Worm (Caenorhabditis elegans) whole organism, young adult: ENCODE results near the gene Y38C1AA.12.

Experiments
- C17E4.6 ChIP-seq: fragments of 200-800 bp; sonication (Bioruptor generic); IDR thresholded peaks from 2 replicates; pipeline ENCODE4 v1.3.6; 2022; ENCODE audit warnings: missing genetic modification reagents, missing genetic modification characterization, missing compliant biosample characterization
- F33H1.4 ChIP-seq: fragments of 200-800 bp; sonication (Bioruptor generic); IDR thresholded peaks from 2 replicates; pipeline ENCODE4 v1.3.6; 2022; ENCODE audit warnings: missing genetic modification reagents, missing genetic modification characterization, missing compliant biosample characterization
- F52B5.7 ChIP-seq: sonication (generic microtip); optimal IDR thresholded peaks from 2 replicates; lab custom pipeline; 2016; ENCODE audit warnings: mild to moderate bottlenecking, missing genetic modification characterization, missing compliant biosample characterization
- ama-1 ChIP-seq, 3 experiments: fragments of 150-350 bp in 1 of 3; sonication (generic microtip) in 2 of 3; optimal IDR thresholded peaks; 2 replicates each; lab custom pipeline; 2014 to 2018; ENCODE audit warnings: missing biosample characterization in 2 of 3, missing genetic modification characterization in 2 of 3, missing genetic modification reagents in 2 of 3
- ccch-3 ChIP-seq: fragments of 200-800 bp; sonication (Bioruptor generic); optimal IDR thresholded peaks from 2 replicates; lab custom pipeline; 2018; ENCODE audit warnings: mild to moderate bottlenecking, missing genetic modification characterization, missing compliant biosample characterization
- cebp-2 ChIP-seq: fragments of 200-800 bp; sonication (Bioruptor generic); IDR thresholded peaks from 2 replicates; pipeline ENCODE4 v1.3.6; 2022; ENCODE audit warnings: missing genetic modification characterization, missing compliant biosample characterization
- chd-7 ChIP-seq: sonication (generic microtip); optimal IDR thresholded peaks from 2 replicates; lab custom pipeline; 2016; ENCODE audit warnings: mild to moderate bottlenecking, missing genetic modification characterization, moderate library complexity, missing compliant biosample characterization
- dox-1 ChIP-seq: fragments of 200-800 bp; sonication (Bioruptor generic); IDR thresholded peaks from 2 replicates; pipeline ENCODE4 v1.3.6; 2022; ENCODE audit warnings: missing genetic modification reagents, missing genetic modification characterization, missing compliant biosample characterization
- lin-26 ChIP-seq: fragments of 200-800 bp; sonication (Bioruptor generic); IDR thresholded peaks from 2 replicates; pipeline ENCODE4 v1.3.6; 2022; ENCODE audit warnings: missing genetic modification reagents, missing genetic modification characterization, missing compliant biosample characterization
- mxl-1 ChIP-seq: sonication (generic microtip); optimal IDR thresholded peaks from 2 replicates; lab custom pipeline; 2016; ENCODE audit warnings: missing genetic modification characterization, missing compliant biosample characterization
- snpc-4 ChIP-seq, 5 experiments: fragments of 150-350 bp in 1 of 5; sonication (generic microtip) in 4 of 5; optimal IDR thresholded peaks; 2 replicates each; lab custom pipeline; 2014 to 2018; ENCODE audit warnings: missing genetic modification characterization in 5 of 5, missing biosample characterization in 3 of 5, antibody characterized with exemption in 2 of 5, mild to moderate bottlenecking in 2 of 5, missing compliant biosample characterization in 2 of 5, missing genotype in 2 of 5, moderate library complexity in 2 of 5, missing genetic modification reagents in 1 of 5
- ztf-25 ChIP-seq: fragments of 200-800 bp; sonication (Bioruptor generic); IDR thresholded peaks from 2 replicates; pipeline ENCODE4 v1.3.6; 2022; ENCODE audit warnings: missing genetic modification reagents, missing genetic modification characterization, missing compliant biosample characterization

DNA sequence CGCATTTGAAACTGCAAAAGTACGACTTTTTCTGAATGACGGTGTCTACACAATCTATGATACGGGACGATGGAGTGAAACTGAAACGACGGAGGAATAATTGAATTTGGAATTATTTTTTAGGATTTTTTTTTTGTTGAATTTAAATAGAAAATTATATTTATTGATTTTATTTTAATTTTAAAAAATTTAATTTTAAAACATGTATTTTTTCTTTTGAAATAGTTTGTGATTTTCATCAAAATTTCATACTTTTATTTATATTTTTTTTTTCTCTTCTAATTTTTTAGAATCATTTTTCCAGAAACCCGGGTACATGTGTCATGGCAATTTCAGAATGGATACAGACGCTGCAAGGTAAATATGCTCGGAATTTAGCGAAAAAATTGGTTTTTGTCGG, 15.8 kb downstream of the Y38C1AA.12 start, which contains the start of gene Y38C1AA.1:
- no peak for TF ChIP-seq C17E4.6 (GFP tag; lab: Robert Waterston, UW)
- TF ChIP-seq dox-1 (GFP tag; lab: Robert Waterston, UW) = no peak
- TF ChIP-seq snpc-4 (GFP tag; optimal IDR thresholded peaks at IDR 0.05; lab: Kevin White, UChicago) = no peak
- no peak for TF ChIP-seq snpc-4 (tag; optimal IDR thresholded peaks at IDR 0.05; lab: Kevin White, UChicago)
- TF ChIP-seq F33H1.4 (GFP tag; lab: Robert Waterston, UW) = no peak
- TF ChIP-seq ztf-25 (GFP tag; lab: Robert Waterston, UW) = no peak
- no peak for TF ChIP-seq ama-1 (optimal IDR thresholded peaks at IDR 0.05; lab: Kevin White, UChicago)
- TF ChIP-seq ama-1 (GFP tag; optimal IDR thresholded peaks at IDR 0.05; lab: Kevin White, UChicago) = no peak
- no peak for TF ChIP-seq ccch-3
- TF ChIP-seq mxl-1 = no peak
- TF ChIP-seq F52B5.7 (tag; lab: Kevin White, UChicago) = no peak
- TF ChIP-seq cebp-2 (GFP tag; lab: Robert Waterston, UW) = no peak
- no peak for TF ChIP-seq lin-26 (GFP tag; lab: Robert Waterston, UW)
- TF ChIP-seq chd-7 (tag; lab: Kevin White, UChicago) = no peak
